Fruit fly (Drosophila melanogaster): Measurements from ENCODE around the gene CG42238.

The CG42238 gene

DNA sequence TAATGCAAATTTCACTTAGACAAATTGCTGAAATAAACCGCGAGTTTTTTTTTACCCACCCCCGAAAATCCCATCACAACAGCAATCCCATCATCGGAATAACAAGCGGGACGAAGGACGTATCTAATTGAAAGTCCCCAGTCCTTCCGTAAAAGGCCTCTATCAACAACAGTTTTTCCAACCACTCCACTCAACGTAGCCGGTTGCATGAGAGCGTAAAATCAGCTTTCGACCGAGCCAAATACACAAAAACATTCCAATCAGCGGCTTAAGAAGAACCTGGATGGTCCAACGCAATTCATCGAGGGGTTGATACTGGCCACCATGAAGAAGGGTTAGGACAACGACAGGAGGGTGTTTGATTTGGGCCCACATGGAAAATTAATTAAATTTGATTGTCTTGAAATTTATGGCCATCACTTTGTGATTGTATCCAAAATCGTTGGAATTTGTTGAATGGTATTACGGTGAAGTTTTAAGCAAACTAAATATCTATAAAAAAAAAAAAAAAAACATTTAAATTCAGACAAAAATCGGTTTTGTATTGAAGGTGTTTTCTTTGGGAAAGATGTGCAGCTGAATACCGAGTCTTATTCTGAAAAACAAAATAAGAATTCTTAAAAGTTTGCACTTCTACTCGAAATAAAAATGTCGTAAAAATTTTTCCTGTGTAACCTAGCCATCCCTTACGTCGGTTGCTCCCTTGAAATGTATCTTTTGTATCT is 37.3 kb downstream of the CG42238 start:
- peak; percentile 29 for TF ChIP-seq fru (GFP tag; optimal IDR thresholded peaks at IDR 0.05)
- TF ChIP-seq Abd-B (GFP tag; optimal IDR thresholded peaks at IDR 0.05) = no peak
- peak; percentile 12 for TF ChIP-seq rgr (GFP tag; optimal IDR thresholded peaks at IDR 0.05)

DNA sequence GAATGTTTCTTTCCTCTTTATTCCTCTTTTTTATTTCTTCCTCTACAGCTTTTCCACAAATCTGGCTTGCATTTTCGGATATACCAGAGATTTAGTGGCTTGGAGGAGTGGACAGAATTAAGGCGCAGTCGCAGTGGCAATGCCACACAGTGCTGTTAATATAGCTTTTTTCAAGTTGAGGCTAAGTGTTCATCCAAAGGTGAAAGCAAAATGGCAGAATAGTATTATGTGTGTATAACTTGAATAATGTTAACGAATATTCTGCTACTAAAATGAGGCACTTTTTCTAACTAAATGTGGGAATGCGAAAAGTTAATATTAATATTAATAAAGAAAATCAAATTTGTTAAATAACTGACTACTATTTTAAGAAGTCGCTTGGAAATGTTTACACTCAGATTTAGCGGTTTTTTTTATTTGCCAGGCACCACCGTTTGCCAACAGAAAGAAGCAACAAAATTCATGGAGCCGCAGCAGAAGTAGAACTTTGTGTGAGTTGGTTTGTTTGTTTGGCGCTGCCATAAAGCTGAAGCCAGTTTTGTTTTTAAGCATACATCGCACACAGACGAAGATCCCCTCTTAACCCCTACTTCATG is 38.7 kb downstream of the CG42238 start:
- TF ChIP-seq woc (GFP tag; optimal IDR thresholded peaks at IDR 0.05) = peak; percentile 24
- TF ChIP-seq Myc (optimal IDR thresholded peaks at IDR 0.05) = peak; percentile 53
- no peak for TF ChIP-seq Hnf4 (GFP tag; optimal IDR thresholded peaks at IDR 0.05)

DNA sequence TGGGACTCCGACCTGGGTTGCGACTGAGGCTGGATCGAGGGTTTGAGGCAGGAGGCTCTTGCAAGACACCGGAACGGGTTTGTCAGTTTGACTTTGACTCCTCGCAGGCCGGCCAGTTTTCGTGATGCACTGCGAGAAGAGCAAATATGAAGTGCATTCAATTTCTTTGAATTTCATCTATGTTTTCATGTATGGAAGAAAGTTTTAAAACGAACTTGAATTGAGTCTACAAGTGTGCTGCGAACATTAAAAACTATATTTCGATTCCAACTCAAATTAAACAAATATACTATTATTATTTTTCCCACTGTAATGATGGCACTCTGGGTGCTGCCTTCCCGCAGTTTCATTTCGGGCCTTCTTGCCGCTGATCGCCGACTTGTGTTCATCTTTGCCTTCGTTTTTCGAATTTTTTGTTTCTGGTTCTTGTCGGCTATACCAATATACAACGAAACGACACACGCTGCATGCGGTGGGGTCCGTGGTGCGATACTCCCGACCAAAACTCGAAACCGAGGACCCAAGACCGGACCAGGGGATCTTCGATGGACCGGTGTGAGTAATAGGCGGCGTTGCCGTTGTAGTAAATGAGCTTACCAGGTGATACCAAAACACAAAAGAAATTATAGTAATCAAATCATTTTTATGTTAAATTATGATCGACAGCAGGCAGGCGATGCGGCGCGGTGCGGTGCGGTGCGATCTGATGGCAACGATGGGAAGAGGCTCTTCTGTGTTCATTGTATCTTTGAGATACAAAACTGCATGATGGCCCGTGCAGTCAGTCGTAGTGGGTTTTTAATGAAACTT is 42.4 kb downstream of the CG42238 start:
- peak; percentile 95 for TF ChIP-seq sage (GFP tag; optimal IDR thresholded peaks at IDR 0.05)
- TF ChIP-seq Sp1 (GFP tag; optimal IDR thresholded peaks at IDR 0.05) = peak; percentile 98
- peak; percentile 29 for TF ChIP-seq Dfd (GFP tag; optimal IDR thresholded peaks at IDR 0.05)
- peak; percentile 97 for TF ChIP-seq woc (GFP tag; optimal IDR thresholded peaks at IDR 0.05)
- TF ChIP-seq tai (GFP tag; optimal IDR thresholded peaks at IDR 0.05) = peak; percentile 97
- TF ChIP-seq lola (GFP tag; optimal IDR thresholded peaks at IDR 0.05) = no peak
- peak; percentile 98 for TF ChIP-seq HLH106 (tag; optimal IDR thresholded peaks at IDR 0.05)
- peak; percentile 98 for TF ChIP-seq br (GFP tag; optimal IDR thresholded peaks at IDR 0.05)
- peak; percentile 84 to 99 for TF ChIP-seq foxo (GFP tag; optimal IDR thresholded peaks at IDR 0.05)
- TF ChIP-seq Myc (optimal IDR thresholded peaks at IDR 0.05) = no peak
- no peak for TF ChIP-seq N (GFP tag; optimal IDR thresholded peaks at IDR 0.05)
- peak; percentile 99 for TF ChIP-seq OdsH (GFP tag; optimal IDR thresholded peaks at IDR 0.05)
- no peak for TF ChIP-seq Abd-B (GFP tag; optimal IDR thresholded peaks at IDR 0.05)
- TF ChIP-seq CG32264 (GFP tag; optimal IDR thresholded peaks at IDR 0.05) = peak; percentile 95
- no peak for TF ChIP-seq jim (GFP tag; optimal IDR thresholded peaks at IDR 0.05)
- TF ChIP-seq dsf (GFP tag; optimal IDR thresholded peaks at IDR 0.05; ENCODE audit: borderline replicate concordance) = peak; percentile 91
- no peak for TF ChIP-seq dl (GFP tag; optimal IDR thresholded peaks at IDR 0.05; ENCODE audit: insufficient read depth in 1 of 2, partially characterized antibody in 2 of 2)
- TF ChIP-seq h (GFP tag; optimal IDR thresholded peaks at IDR 0.05) = peak; percentile 99
- TF ChIP-seq Dif (GFP tag; optimal IDR thresholded peaks at IDR 0.05; ENCODE audit: partially characterized antibody) = peak; percentile 55
- TF ChIP-seq psq (GFP tag; optimal IDR thresholded peaks at IDR 0.05) = peak; percentile 96
- TF ChIP-seq dmrt93B (GFP tag; optimal IDR thresholded peaks at IDR 0.05) = peak; percentile 96
- TF ChIP-seq pan (optimal IDR thresholded peaks at IDR 0.05) = no peak
- peak; percentile 55 for TF ChIP-seq Mio (GFP tag; optimal IDR thresholded peaks at IDR 0.05)
- peak; percentile 99 for TF ChIP-seq fru (GFP tag; optimal IDR thresholded peaks at IDR 0.05)
- TF ChIP-seq brk (GFP tag; optimal IDR thresholded peaks at IDR 0.05) = peak; percentile 98
- TF ChIP-seq Hr78 (GFP tag; optimal IDR thresholded peaks at IDR 0.05) = no peak
- TF ChIP-seq Hnf4 (GFP tag; optimal IDR thresholded peaks at IDR 0.05) = peak; percentile 98
- peak; percentile 98 for TF ChIP-seq Rel (GFP tag; optimal IDR thresholded peaks at IDR 0.05)
- peak; percentile 83 for TF ChIP-seq Rel (tag; optimal IDR thresholded peaks at IDR 0.05)
- TF ChIP-seq rgr (GFP tag; optimal IDR thresholded peaks at IDR 0.05) = peak; percentile 98
- no peak for TF ChIP-seq Hr83 (GFP tag; optimal IDR thresholded peaks at IDR 0.05; ENCODE audit: poor library complexity, severe bottlenecking)
- peak; percentile 41 for TF ChIP-seq sv (GFP tag; optimal IDR thresholded peaks at IDR 0.05)
- TF ChIP-seq Vsx2 (GFP tag; optimal IDR thresholded peaks at IDR 0.05; ENCODE audit: partially characterized antibody) = peak; percentile 27
- TF ChIP-seq usp (GFP tag; optimal IDR thresholded peaks at IDR 0.05) = no peak
- peak; percentile 96 for TF ChIP-seq CrebA (GFP tag; optimal IDR thresholded peaks at IDR 0.05; ENCODE audit: borderline replicate concordance)
- peak; percentile 98 for TF ChIP-seq Jra (GFP tag; optimal IDR thresholded peaks at IDR 0.05)
- TF ChIP-seq GATAd (GFP tag; optimal IDR thresholded peaks at IDR 0.05) = peak; percentile 91
- peak; percentile 98 for TF ChIP-seq ey (GFP tag; optimal IDR thresholded peaks at IDR 0.05)
- TF ChIP-seq CG9705 (GFP tag; optimal IDR thresholded peaks at IDR 0.05) = peak; percentile 96
